Fruit fly (Drosophila melanogaster) whole organism, larva: ENCODE results near the gene CG17272.
A peak's percentile ranks its signal among the peaks of the same experiment; 100 is the strongest.

Experiments
- noc ChIP-seq: fragments of 200-800 bp; sonication (Bioruptor generic); optimal IDR thresholded peaks from 3 replicates; lab custom pipeline; 2019; ENCODE audit warnings: missing biosample characterization, mild to moderate bottlenecking, missing genetic modification characterization, moderate library complexity

The CG17272 gene

DNA sequence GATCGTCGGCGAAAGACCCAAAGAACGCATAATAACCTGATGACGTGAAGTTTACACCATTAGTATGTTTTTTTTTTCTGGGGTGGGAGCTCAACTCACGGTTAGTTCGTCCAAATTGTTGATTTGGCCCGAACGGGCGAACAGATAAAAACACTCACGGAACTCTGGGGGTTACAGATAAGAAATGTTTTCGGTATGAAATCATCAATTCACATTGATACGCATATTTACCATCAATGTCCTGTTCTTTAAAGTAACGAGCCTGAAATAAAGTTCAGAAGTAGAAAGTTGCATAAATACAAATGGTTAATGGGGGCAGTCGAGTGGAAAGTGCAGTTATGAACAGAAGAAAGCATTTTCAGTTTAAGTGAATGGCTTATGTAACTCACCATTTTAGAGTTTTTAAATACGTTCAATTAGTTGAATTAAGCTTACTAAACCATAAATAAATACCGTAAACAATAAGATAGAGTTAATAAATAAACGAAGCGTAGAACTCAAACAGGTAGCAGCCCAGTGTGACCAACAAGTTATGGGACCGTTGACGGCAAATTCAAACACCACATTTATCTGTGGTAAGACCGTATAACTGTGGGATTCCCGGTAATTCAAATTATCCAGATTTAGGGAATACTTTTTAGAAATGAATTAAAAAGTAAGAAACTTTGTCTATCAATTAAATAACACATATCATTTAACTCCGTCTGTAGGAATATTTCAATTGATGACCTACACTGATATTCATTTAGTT is at the start of gene CG17272:
TSS of gene CG17272 (minus strand) at position 536 of the 751 bp plus-strand sequence.
- TF ChIP-seq noc = no peak

DNA sequence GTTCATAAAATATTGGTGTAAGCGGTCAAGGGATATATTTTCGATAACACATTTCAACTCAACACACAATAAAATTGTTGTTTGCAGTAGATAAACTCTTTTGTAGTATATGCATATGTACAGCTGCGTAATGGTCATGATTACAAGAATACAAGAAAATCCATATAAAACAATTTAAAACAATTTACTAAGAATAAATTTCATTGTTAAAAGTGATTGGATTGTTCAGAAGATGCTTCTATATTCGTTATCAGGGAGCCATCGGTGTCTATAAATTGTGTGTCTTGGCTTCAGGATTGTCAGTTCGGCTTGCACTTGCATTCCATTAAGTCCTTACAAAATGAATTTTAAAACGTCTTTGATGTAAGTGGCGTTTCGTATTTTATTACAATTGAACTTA is 49.6 kb upstream of the CG17272 start, which contains the start of gene TotB:
TSS of gene TotB (plus strand) at position 301 of the 400 bp plus-strand sequence.
- no peak for TF ChIP-seq noc

DNA sequence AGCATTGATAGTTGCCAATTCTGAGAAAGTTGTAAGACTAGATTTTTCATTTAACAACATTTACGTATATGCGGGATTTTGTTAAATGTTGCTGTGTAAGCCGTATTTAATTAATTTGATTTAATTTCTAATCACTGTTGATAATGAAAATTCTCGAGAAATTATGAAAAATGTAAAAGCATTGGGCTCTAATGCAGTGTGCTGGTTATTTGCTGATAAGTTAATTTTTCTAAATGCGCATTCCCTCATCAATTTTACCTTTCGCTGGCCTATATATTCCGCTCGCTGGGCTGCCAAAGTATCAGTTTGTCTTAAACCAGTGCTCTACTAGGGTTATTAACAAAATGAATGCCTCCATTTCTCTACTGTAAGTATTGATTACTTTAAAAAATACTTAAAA is 48.6 kb upstream of the CG17272 start, which contains the start of gene TotC:
TSS of gene TotC (plus strand) at position 301 of the 400 bp plus-strand sequence.
- no peak for TF ChIP-seq noc

DNA sequence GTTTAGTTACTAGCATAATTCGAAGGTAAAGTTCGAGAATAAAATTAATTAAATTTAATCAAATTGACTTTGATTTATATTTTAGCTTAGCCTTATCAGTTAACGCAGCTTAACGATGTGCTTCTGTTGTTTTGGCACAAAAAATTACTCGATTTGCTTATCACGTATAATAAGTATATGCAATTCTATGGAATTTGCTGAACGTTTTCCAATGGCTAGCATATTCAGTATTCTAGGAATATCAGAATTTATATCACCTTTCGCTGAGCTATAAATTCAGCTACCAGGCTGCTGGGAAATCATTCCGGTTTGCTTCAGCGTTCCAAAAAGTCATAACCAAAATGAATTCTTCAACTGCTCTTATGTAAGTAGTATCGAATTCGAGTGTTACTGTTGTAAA is 46.7 kb upstream of the CG17272 start, which contains the start of gene TotA:
TSS of gene TotA (plus strand) at position 301 of the 400 bp plus-strand sequence.
- TF ChIP-seq noc = no peak

DNA sequence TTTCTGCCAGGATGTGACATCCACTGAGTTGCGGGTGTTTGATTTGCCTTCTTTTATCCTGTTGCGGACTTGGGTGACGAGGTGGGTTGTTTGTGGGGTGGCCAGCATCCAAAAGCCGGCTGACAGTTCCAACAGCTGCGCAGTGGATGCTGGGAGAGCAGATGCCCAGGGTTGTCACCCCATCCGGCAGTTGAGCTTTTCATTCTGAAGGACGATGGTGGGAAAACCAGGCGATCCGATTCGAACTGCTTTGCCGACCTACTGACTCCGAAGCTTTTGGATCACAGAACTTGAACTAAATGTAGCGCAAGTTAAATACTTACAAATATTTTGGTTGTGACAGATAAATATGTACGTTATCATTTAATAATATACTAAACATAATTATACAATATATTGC is 42.2 kb upstream of the CG17272 start, which contains the start of gene KaiR1D:
TSS of gene KaiR1D (minus strand) at position 28 of the 400 bp plus-strand sequence.
- TF ChIP-seq noc = no peak

DNA sequence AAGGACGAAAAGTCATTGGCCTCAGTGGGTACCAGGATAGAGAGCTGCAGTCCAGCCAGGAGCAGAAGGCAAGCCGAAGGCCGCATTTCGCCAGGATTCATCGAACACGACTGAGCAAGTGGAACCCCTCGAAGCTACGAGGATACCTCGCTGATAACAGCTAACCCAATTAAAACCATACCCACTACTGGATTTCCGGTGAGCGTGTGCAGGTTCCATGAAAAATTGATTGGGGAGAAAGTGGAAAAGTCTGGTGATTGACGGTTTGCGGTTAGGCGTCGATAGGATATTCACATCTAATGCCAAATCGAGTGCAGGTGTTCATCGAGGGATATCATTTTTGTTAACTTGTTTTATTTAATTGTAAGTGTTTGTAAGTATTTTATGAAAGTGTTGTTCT is 35.8 kb upstream of the CG17272 start, which contains the start of gene Ir93a:
TSS of gene Ir93a (minus strand) at position 101 of the 400 bp plus-strand sequence.
- no peak for TF ChIP-seq noc

DNA sequence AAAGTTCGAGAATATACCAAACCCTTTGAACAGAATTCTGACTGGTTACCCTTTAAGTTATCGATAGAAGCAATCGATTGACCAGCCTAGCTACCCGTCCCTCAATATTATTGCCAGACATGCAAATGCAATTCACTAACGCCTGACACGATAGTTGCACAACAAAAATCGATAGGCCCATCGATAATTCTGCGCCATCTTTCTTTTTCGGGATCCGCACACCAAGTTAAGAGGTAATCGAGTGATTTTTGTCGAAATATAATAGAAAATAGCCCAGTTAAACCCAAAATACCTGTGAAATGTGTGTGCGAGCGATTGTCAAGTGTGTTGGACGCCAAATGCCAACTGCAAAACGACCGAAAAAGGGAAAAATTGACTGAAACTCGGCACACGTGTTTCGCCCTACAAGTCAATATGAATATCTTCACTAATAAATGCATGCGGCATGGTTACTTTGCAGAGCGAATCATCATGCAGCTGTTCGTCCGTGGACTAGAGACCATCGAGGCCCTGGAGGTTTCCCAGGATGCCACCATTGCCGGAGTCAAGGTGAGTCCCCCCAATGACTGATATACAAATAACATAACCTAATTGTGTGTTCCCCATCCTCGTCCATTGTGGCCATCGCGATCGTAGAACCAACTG is 26.5 kb upstream of the CG17272 start, which contains the start of gene RpS30:
TSS of gene RpS30 (plus strand) at position 122 of the 645 bp plus-strand sequence.
- peak; percentile 18 for TF ChIP-seq noc

DNA sequence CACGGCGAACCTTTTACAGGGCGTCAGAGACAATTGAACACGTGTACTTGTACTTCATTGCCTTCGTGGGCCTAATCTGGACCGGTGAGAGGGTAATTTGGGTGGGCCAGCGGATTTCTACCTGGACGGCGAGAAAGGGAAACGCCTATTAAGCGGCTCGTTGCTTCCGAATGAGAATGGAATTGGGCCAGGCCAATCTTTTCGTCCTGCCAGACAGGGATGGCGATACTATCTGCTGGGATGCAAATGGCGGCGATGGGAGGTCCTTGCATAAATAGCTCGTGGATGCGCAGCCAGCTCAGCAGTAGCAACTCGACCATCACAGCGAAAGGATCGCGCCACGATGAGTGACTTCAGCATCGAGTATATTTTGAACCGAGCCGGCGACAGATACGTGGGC is 22.7 kb upstream of the CG17272 start, which contains the start of gene CG15696:
TSS of gene CG15696 (plus strand) at position 301 of the 400 bp plus-strand sequence.
- no peak for TF ChIP-seq noc

DNA sequence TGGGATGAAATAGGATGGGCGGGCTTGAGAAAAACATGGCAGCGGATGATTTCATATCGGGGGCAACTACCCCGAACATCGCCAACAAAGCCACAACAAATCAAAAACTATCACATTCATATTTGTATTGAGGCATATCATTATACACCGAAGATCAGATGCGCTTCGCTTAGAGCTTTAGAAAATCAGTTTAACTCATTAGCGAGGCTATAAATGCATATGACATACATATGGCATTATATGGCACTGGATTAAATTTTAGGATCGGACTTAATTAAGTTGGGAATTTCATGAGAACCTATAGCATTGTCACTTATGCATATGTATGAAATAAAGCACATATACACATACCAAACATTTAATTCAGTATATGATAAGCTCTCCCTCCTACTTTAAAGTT is 22.3 kb upstream of the CG17272 start:
- no peak for TF ChIP-seq noc

DNA sequence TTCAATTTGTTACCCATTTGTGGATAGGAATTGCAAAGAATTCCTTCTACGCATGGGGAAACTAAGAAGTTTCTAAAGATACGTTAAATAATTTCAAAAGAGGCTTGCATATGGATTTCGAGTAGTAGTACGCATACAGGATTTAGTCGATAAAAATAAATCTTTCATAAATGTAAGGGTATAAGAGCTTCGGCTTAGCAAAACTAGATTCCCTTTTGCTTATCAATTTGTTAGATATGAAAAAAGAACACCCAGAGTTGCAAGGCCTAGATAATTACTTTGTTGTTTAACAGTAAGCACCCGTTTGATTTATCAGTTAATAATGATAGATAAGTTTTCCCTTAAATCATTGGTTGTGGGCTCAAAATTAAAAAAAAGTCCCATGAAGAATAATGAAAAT is 21.5 kb upstream of the CG17272 start:
- TF ChIP-seq noc = no peak

DNA sequence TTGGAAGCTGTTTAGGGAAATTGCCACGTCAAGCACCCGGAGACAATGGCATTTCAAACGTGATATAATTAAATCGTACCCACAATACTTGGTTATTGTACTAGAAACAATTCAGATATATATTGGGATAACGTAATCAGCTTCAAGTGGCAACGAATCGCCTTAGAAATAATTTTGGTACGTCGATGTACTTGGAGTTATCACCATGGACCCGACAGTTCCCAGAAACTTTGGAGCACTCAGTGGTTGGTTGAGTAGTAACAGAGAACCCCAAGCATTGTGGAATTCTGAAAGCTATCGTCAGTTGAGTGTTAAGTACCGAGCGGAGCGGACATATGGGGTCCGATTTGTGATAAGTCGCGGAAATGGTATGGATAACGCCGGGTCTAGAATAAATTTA is 17.8 kb upstream of the CG17272 start, which contains the start of gene CG15695:
TSS of gene CG15695 (plus strand) at position 301 of the 400 bp plus-strand sequence.
- no peak for TF ChIP-seq noc

DNA sequence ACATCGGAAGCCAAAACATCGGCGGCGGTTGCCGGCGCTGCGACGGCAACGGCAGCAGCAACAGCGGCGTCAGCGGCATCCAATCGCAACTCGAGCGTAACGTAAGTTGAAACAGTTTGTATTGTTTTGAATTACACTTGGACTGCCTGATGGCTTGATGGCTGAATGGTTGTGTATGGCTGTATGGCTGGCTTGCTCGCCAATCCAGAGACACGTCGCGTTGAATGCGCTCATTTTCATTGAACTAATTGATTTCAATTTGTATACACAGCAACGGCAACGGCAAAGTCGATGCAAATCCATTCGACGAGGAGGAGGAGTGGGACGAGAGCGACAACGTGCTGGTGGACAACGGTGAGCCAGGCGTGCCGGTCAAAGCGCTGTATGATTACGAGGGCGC is 14.7 kb upstream of the CG17272 start:
- no peak for TF ChIP-seq noc

DNA sequence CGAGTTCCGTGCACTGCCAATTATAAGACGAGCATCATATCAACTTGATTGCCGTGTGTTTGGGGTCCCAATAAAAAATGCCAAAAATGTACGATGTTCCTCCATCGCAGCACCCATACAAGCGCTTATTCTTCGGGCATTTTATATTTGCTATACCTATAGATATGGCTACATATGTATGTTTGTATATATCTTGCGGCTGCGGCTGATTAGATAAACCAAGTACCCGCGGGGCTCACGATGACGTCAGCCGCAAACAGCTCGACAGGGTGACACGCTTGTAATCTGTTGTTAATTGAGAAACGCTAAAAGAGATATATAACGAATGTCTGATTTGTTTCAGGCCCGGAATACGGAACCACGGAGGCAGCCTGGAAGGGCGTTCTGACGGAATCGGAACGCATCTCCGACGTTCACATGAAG is 13.2 kb upstream of the CG17272 start:
- peak; percentile 32 for TF ChIP-seq noc

DNA sequence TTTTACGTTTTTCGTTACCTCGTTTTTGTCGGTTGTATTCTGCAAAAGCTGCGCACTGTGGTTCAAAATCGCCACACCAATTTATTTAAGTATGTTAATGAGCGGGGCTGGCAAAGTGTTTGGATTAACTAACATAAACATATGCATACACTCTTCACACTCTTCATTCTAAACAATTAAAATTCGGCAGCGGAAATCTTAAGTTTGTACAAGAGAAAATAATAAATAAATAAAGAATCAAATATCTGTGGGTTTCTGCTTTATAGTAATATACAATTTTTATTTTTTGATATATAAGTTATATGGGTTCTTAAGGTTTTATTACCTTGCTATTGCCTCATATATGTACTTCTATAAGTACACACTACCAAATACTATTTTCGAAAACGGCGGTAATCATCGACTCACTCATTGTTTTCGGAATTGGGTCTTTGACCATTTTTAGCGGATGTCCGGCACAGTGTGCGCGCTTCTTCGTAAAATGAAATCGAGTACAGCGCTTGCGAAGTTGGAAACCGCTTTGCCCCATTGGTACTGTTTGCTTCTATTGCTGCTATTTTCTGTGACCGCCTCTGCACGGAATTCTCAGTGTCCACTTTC is 12.3 kb upstream of the CG17272 start:
- no peak for TF ChIP-seq noc

DNA sequence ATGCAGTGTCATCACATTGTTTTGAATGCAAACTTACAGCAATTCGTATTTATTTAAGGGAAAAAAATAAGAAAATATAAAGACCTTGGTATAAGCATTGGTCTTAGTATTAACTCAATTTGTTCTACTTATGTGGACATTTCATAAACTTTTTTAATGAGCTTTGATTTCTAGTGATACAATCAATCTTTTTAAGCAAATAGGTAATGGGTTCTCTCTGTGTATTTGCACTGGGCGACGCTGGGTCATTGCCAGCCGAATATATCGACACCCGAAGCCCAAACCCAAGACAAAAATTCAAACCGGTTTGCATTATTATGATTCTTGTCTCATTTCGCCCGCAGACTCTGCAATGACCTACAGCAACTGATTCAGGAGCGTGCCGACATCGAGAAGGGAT is 11.5 kb upstream of the CG17272 start:
- TF ChIP-seq noc = no peak

DNA sequence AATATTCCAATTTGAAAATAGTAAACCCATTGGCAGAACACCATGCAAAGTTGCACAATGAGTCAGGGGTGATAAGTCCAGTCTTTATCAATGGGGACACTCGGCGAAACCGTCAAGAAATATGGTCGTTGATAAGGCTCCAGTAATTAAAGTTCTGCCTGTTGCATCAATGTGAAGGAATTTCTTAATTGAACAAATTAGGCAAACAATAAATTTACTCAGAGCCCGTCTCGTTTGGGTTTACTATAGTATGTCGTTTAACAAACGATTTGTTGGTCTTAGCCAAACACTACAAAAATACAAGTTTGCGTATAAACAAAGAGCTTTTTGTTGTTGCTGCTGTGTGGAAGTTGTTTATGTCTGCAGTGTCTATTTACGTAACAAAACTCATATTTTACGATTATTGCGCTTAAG is 10.7 kb upstream of the CG17272 start:
- TF ChIP-seq noc = peak; percentile 16

DNA sequence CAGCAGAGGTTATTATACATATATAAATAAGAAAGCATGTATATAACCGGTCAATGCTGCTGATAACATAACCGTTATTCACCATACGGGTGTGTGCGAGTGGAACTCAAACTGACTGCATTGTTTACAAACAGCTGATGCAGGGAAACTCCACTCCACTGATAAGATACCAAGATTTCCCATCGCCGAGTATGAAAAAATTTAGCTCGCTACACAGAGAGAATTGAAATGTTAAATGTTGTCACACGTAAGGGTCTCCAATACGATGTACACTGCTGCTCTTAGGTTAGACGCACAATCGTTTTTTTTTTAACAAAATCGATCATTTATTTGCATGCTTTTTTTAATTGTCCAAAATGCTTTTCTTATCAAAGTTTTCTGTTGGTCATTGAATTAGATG is 9.6 kb upstream of the CG17272 start:
- TF ChIP-seq noc = no peak
